Worm (Caenorhabditis elegans): ENCODE results near the gene slrp-1.
A peak's percentile ranks its signal among the peaks of the same experiment; 100 is the strongest.

- TF ChIP-seq ama-1 (optimal IDR thresholded peaks at IDR 0.05): no peak
- no peak for TF ChIP-seq fkh-10 (GFP tag; optimal IDR thresholded peaks at IDR 0.05)
- peak; percentile 37 for TF ChIP-seq R02D3.7 (tag; optimal IDR thresholded peaks at IDR 0.05)
- no peak for TF ChIP-seq nhr-76 (tag; optimal IDR thresholded peaks at IDR 0.05)
- no peak for TF ChIP-seq nhr-11 (tag; optimal IDR thresholded peaks at IDR 0.05)
- TF ChIP-seq mml-1 (tag; optimal IDR thresholded peaks at IDR 0.05): no peak
- TF ChIP-seq ztf-11 (tag; optimal IDR thresholded peaks at IDR 0.05): no peak
- TF ChIP-seq pha-4 (tag; optimal IDR thresholded peaks at IDR 0.05): peak; percentile 85
- no peak for TF ChIP-seq elt-3 (tag; optimal IDR thresholded peaks at IDR 0.05)
- no peak for TF ChIP-seq elt-1 (tag; optimal IDR thresholded peaks at IDR 0.05)
- no peak for TF ChIP-seq ceh-82 (tag; optimal IDR thresholded peaks at IDR 0.05)
- TF ChIP-seq nhr-237 (tag; optimal IDR thresholded peaks at IDR 0.05): no peak
Observed at ce11 chrV:13568533-13568932, 2.9 kb downstream of the slrp-1 start, which contains the start of the genes nuaf-1 and bir-2.

Data from whole organism, L3 larva.